Fruit fly (Drosophila melanogaster) whole organism, embryonic: ENCODE data around the gene CG10347.

Experiments
- Antp ChIP-seq: fragments of 200-800 bp; sonication (Bioruptor generic); optimal IDR thresholded peaks from 3 replicates; lab custom pipeline; 2016; ENCODE audit warnings: missing biosample characterization, missing genetic modification characterization
- B-H2 ChIP-seq: fragments of 200-800 bp; sonication (Bioruptor generic); optimal IDR thresholded peaks from 2 replicates; lab custom pipeline; 2018; ENCODE audit warnings: missing biosample characterization, mild to moderate bottlenecking, missing genetic modification characterization
- CG10209 ChIP-seq: fragments of 200-800 bp; sonication (Bioruptor generic); optimal IDR thresholded peaks from 3 replicates; lab custom pipeline; 2017; ENCODE audit warnings: missing biosample characterization, mild to moderate bottlenecking, missing genetic modification characterization, missing genetic modification reagents
- CG10274 ChIP-seq: fragments of 200-800 bp; sonication (Bioruptor generic); optimal IDR thresholded peaks from 3 replicates; lab custom pipeline; 2017; ENCODE audit warnings: missing biosample characterization, mild to moderate bottlenecking, missing genetic modification characterization
- CG11093 ChIP-seq: fragments of 200-800 bp; sonication (Bioruptor generic); IDR thresholded peaks from 3 replicates; pipeline ENCODE4 v1.3.6; 2022; ENCODE audit warnings: missing biosample characterization, missing genetic modification characterization
- CG13424 ChIP-seq: fragments of 200-800 bp; sonication (Bioruptor generic); optimal IDR thresholded peaks from 2 replicates; lab custom pipeline; 2019; ENCODE audit warnings: missing biosample characterization, mild to moderate bottlenecking, missing genetic modification characterization, moderate library complexity
- CG15479 ChIP-seq: fragments of 200-800 bp; sonication (Bioruptor generic); optimal IDR thresholded peaks from 3 replicates; lab custom pipeline; 2019; ENCODE audit warnings: missing biosample characterization, mild to moderate bottlenecking, missing genetic modification characterization, moderate library complexity
- CG1832 ChIP-seq: fragments of 200-800 bp; sonication (Bioruptor generic); optimal IDR thresholded peaks from 2 replicates; lab custom pipeline; 2017; ENCODE audit warnings: missing biosample characterization, mild to moderate bottlenecking, missing genetic modification characterization, inconsistent platforms
- CG18764 ChIP-seq: fragments of 200-800 bp; sonication (Bioruptor generic); optimal IDR thresholded peaks from 3 replicates; lab custom pipeline; 2016; ENCODE audit warnings: missing biosample characterization, missing genetic modification characterization
- CG2129 ChIP-seq: fragments of 200-800 bp; sonication (Bioruptor generic); IDR thresholded peaks from 2 replicates; pipeline ENCODE4 v1.3.6; 2022; ENCODE audit warnings: missing biosample characterization, missing genetic modification characterization; ENCODE audit not compliant: partially characterized antibody
- CG31224 ChIP-seq: fragments of 200-800 bp; sonication (Bioruptor generic); IDR thresholded peaks from 2 replicates; pipeline ENCODE4 v1.3.6; 2022; ENCODE audit warnings: missing biosample characterization, missing genetic modification characterization
- CG4328 ChIP-seq: fragments of 200-800 bp; sonication (Bioruptor generic); optimal IDR thresholded peaks from 3 replicates; lab custom pipeline; 2017; ENCODE audit warnings: missing biosample characterization, missing genetic modification reagents, missing genetic modification characterization
- CG4730 ChIP-seq: fragments of 200-800 bp; sonication (Bioruptor generic); IDR thresholded peaks from 2 replicates; pipeline ENCODE4 v1.3.6; 2022; ENCODE audit warnings: missing biosample characterization, missing genetic modification characterization
- CG4854 ChIP-seq: fragments of 200-800 bp; sonication (Bioruptor generic); optimal IDR thresholded peaks from 2 replicates; lab custom pipeline; 2016; ENCODE audit warnings: missing biosample characterization, missing genetic modification characterization, inconsistent platforms
- CG6254 ChIP-seq: fragments of 200-800 bp; sonication (Bioruptor generic); optimal IDR thresholded peaks from 3 replicates; lab custom pipeline; 2017; ENCODE audit warnings: mild to moderate bottlenecking, missing biosample characterization, missing genetic modification reagents, missing genetic modification characterization
- CG6654 ChIP-seq: fragments of 200-800 bp; sonication (Bioruptor generic); optimal IDR thresholded peaks from 2 replicates; lab custom pipeline; 2017; ENCODE audit warnings: missing biosample characterization, mild to moderate bottlenecking, missing genetic modification characterization
- CG7928 ChIP-seq: fragments of 200-800 bp; sonication (Bioruptor generic); optimal IDR thresholded peaks from 2 replicates; lab custom pipeline; 2017; ENCODE audit warnings: missing biosample characterization, mild to moderate bottlenecking, missing genetic modification characterization
- CG8478 ChIP-seq: fragments of >200 bp; optimal IDR thresholded peaks from 2 replicates; lab custom pipeline; 2018
- CG9797 ChIP-seq: fragments of 200-800 bp; sonication (Bioruptor generic); optimal IDR thresholded peaks from 3 replicates; lab custom pipeline; 2018; ENCODE audit warnings: missing biosample characterization, mild to moderate bottlenecking, missing genetic modification characterization
- Ets97D ChIP-seq: fragments of 200-800 bp; sonication (Bioruptor generic); optimal IDR thresholded peaks from 3 replicates; lab custom pipeline; 2016; ENCODE audit warnings: missing biosample characterization, missing genetic modification characterization
- HHEX ChIP-seq: fragments of 200-800 bp; sonication (Bioruptor generic); optimal IDR thresholded peaks from 3 replicates; lab custom pipeline; 2017; ENCODE audit warnings: missing biosample characterization, mild to moderate bottlenecking, missing genetic modification characterization, missing genetic modification reagents
- HLH54F ChIP-seq: fragments of 200-800 bp; sonication (Bioruptor generic); optimal IDR thresholded peaks from 3 replicates; lab custom pipeline; 2016; ENCODE audit warnings: missing biosample characterization, missing genetic modification characterization
- Hmx ChIP-seq: fragments of 200-800 bp; sonication (Bioruptor generic); optimal IDR thresholded peaks from 2 replicates; lab custom pipeline; 2016; ENCODE audit warnings: missing biosample characterization, missing genetic modification characterization
- Mes4 ChIP-seq: fragments of 200-800 bp; sonication (Bioruptor generic); optimal IDR thresholded peaks from 2 replicates; lab custom pipeline; 2016; ENCODE audit warnings: missing biosample characterization, missing genetic modification characterization
- Mrtf ChIP-seq: fragments of 200-800 bp; sonication (Bioruptor generic); IDR thresholded peaks from 3 replicates; pipeline ENCODE4 v1.3.6; 2022; ENCODE audit warnings: missing biosample characterization, missing genetic modification characterization
- Rx ChIP-seq: fragments of 200-800 bp; sonication (Bioruptor generic); IDR thresholded peaks from 2 replicates; pipeline ENCODE4 v1.3.6; 2022; ENCODE audit warnings: missing biosample characterization, missing genetic modification characterization
- Sox100B ChIP-seq: fragments of 200-800 bp; sonication (Bioruptor generic); optimal IDR thresholded peaks from 3 replicates; lab custom pipeline; 2018; ENCODE audit warnings: missing biosample characterization, mild to moderate bottlenecking, missing genetic modification characterization
- ato ChIP-seq: fragments of 200-800 bp; sonication (Bioruptor generic); IDR thresholded peaks from 2 replicates; pipeline ENCODE4 v1.3.6; 2022; ENCODE audit warnings: missing biosample characterization, missing genetic modification characterization; ENCODE audit not compliant: partially characterized antibody
- chif ChIP-seq, 2 experiments: fragments of 200-800 bp; sonication (Bioruptor generic); optimal IDR thresholded peaks; 3 replicates each; lab custom pipeline; 2016; ENCODE audit warnings: missing biosample characterization in 2 of 2, missing genetic modification characterization in 2 of 2
- corto ChIP-seq: fragments of 200-800 bp; sonication (Bioruptor generic); optimal IDR thresholded peaks from 2 replicates; lab custom pipeline; 2016; ENCODE audit warnings: missing biosample characterization, mild to moderate bottlenecking, missing genetic modification characterization, moderate library complexity
- disco-r ChIP-seq: fragments of 200-800 bp; sonication (Bioruptor generic); optimal IDR thresholded peaks from 2 replicates; lab custom pipeline; 2016; ENCODE audit warnings: missing biosample characterization, missing genetic modification characterization
- fd3F ChIP-seq: fragments of 200-800 bp; sonication (Bioruptor generic); optimal IDR thresholded peaks from 2 replicates; lab custom pipeline; 2018; ENCODE audit warnings: missing biosample characterization, mild to moderate bottlenecking, missing genetic modification characterization, moderate library complexity
- fu2 ChIP-seq: fragments of 200-800 bp; sonication (Bioruptor generic); optimal IDR thresholded peaks from 2 replicates; lab custom pipeline; 2016; ENCODE audit warnings: missing biosample characterization, missing genetic modification characterization
- gt ChIP-seq: fragments of 200-800 bp; sonication (Bioruptor generic); IDR thresholded peaks from 2 replicates; pipeline ENCODE4 v1.3.6; 2022; ENCODE audit warnings: missing biosample characterization, missing genetic modification characterization
- nom ChIP-seq: fragments of 200-800 bp; sonication (Bioruptor generic); optimal IDR thresholded peaks from 2 replicates; lab custom pipeline; 2017; ENCODE audit warnings: missing biosample characterization, missing genetic modification characterization, mild to moderate bottlenecking, moderate library complexity, missing genetic modification reagents
- odd ChIP-seq: fragments of 200-800 bp; sonication (Bioruptor generic); optimal IDR thresholded peaks from 2 replicates; lab custom pipeline; 2017; ENCODE audit warnings: missing biosample characterization, mild to moderate bottlenecking, missing genetic modification characterization
- p53 ChIP-seq: fragments of 200-800 bp; sonication (Bioruptor generic); optimal IDR thresholded peaks from 2 replicates; lab custom pipeline; 2016; ENCODE audit warnings: missing biosample characterization, missing genetic modification characterization
- peb ChIP-seq: fragments of 200-800 bp; sonication (Bioruptor generic); IDR thresholded peaks from 2 replicates; pipeline ENCODE4 v1.3.6; 2022; ENCODE audit warnings: missing biosample characterization, missing genetic modification characterization
- pita ChIP-seq: fragments of 200-800 bp; sonication (Bioruptor generic); optimal IDR thresholded peaks from 2 replicates; lab custom pipeline; 2017; ENCODE audit warnings: missing biosample characterization, mild to moderate bottlenecking, missing genetic modification characterization
- ranshi ChIP-seq: fragments of 200-800 bp; sonication (Bioruptor generic); IDR thresholded peaks from 2 replicates; pipeline ENCODE4 v1.3.6; 2022; ENCODE audit warnings: missing biosample characterization, missing genetic modification characterization
- sd ChIP-seq: fragments of 200-800 bp; sonication (Bioruptor generic); optimal IDR thresholded peaks from 3 replicates; lab custom pipeline; 2018; ENCODE audit warnings: missing biosample characterization, mild to moderate bottlenecking, missing genetic modification characterization, moderate library complexity
- sens-2 ChIP-seq: fragments of 200-800 bp; sonication (Bioruptor generic); IDR thresholded peaks from 2 replicates; pipeline ENCODE4 v1.3.6; 2022; ENCODE audit warnings: missing biosample characterization, missing genetic modification characterization
- sna ChIP-seq: fragments of 200-800 bp; sonication (Bioruptor generic); IDR thresholded peaks from 2 replicates; pipeline ENCODE4 v1.3.6; 2022; ENCODE audit warnings: missing biosample characterization, missing genetic modification characterization; ENCODE audit not compliant: partially characterized antibody
- tap ChIP-seq: fragments of 200-800 bp; optimal IDR thresholded peaks from 3 replicates; lab custom pipeline; 2019; ENCODE audit warnings: missing biosample characterization, mild to moderate bottlenecking, missing genetic modification characterization, moderate library complexity
- tio ChIP-seq: fragments of 200-800 bp; sonication (Bioruptor generic); optimal IDR thresholded peaks from 2 replicates; lab custom pipeline; 2017; ENCODE audit warnings: missing biosample characterization, missing genetic modification characterization, inconsistent platforms
- unpg ChIP-seq: fragments of 200-800 bp; sonication (Bioruptor generic); optimal IDR thresholded peaks from 3 replicates; lab custom pipeline; 2018; ENCODE audit warnings: missing biosample characterization, mild to moderate bottlenecking, missing genetic modification characterization, moderate library complexity
- usp ChIP-seq: fragments of >200 bp; optimal IDR thresholded peaks from 2 replicates; lab custom pipeline; 2017; ENCODE audit warnings: missing biosample characterization, missing genetic modification characterization
- vfl ChIP-seq: fragments of 200-800 bp; sonication (Bioruptor generic); optimal IDR thresholded peaks from 2 replicates; lab custom pipeline; 2016; ENCODE audit warnings: missing biosample characterization, missing genetic modification characterization
- wek ChIP-seq: fragments of 200-800 bp; sonication (Bioruptor generic); optimal IDR thresholded peaks from 3 replicates; lab custom pipeline; 2018; ENCODE audit warnings: missing biosample characterization, mild to moderate bottlenecking, missing genetic modification characterization, moderate library complexity

CG10347 gene

DNA sequence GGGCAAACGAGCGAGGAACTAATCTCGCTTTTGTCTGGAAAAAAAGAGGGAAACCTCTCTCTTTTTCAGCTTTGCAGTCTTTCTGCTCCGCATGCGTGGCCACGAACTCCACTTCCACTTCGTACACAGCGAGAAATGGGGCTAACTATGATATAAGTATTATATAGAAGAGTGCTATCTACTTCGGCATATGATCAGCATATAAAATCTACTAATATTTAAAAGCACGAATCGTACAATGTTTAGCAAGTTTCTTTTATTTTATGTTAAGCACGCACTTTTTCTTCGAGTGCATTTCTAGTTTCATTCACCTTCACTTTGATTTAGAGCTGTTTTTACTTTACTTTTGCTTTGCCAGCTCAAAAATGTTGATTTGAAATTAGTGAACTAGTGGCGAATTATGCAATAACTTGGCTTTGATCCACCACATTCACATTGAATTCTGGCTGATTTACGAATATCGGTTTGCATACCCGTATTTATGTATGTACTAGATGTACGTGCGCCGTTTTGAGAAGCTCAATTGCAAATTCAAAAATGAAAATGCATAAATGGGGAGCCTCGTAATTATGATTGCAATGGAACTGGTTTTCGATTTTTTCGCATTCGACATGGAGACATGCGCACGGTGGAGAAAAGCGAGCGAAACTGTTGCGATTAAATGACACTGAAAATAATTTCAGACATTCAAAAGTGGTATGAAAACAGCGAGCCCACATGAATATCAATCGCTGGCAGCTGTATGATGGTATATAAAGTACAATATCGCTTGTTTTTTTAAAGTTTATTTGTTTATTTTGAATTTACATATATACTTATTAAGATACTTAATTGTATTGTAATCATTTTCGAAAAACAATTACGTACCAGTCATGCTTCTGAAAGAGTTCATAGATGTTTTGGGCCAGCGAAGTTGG, 3.0 kb upstream of the CG10347 start (continued):
- TF ChIP-seq tio (GFP tag; lab: Kevin White, UChicago), result peak; percentile 18
- TF ChIP-seq usp, result no peak
- TF ChIP-seq CG8478, result no peak
- peak; percentile 28 for TF ChIP-seq Mes4
- peak; percentile 52 for TF ChIP-seq Ets97D
- TF ChIP-seq CG11093 (GFP tag; lab: Robert Waterston, UW), result peak; percentile 77
- TF ChIP-seq corto (GFP tag; lab: Kevin White, UChicago), result peak; percentile 41
- TF ChIP-seq nom (GFP tag; lab: Kevin White, UChicago), result peak; percentile 86
- peak; percentile 69 for TF ChIP-seq tap (tag; lab: Kevin White, UChicago)
- peak; percentile 1 for TF ChIP-seq HLH54F
- no peak for TF ChIP-seq CG2129 (GFP tag; lab: Robert Waterston, UW)
- TF ChIP-seq p53 (GFP tag; lab: Kevin White, UChicago), result no peak
- TF ChIP-seq sna (GFP tag; lab: Robert Waterston, UW), result no peak
- peak; percentile 11 for TF ChIP-seq CG4854
- peak; percentile 64 for TF ChIP-seq Antp
- TF ChIP-seq sd (tag; lab: Kevin White, UChicago), result no peak
- peak; percentile 82 for TF ChIP-seq unpg
- TF ChIP-seq fu2 (GFP tag; lab: Kevin White, UChicago), result no peak
- TF ChIP-seq odd (GFP tag; lab: Kevin White, UChicago), result peak; percentile 36
- peak; percentile 31 for TF ChIP-seq CG10274 (GFP tag; lab: Kevin White, UChicago)
- peak; percentile 36 for TF ChIP-seq CG6254 (GFP tag; lab: Kevin White, UChicago)
- peak; percentile 15 for TF ChIP-seq CG18764 (GFP tag; lab: Kevin White, UChicago)
- TF ChIP-seq CG4328 (GFP tag; lab: Kevin White, UChicago), result no peak
- TF ChIP-seq vfl (GFP tag; lab: Kevin White, UChicago), result peak; percentile 5
- no peak for TF ChIP-seq ato (GFP tag; lab: Robert Waterston, UW)
- TF ChIP-seq CG31224 (GFP tag; lab: Robert Waterston, UW), result peak; percentile 52
- TF ChIP-seq disco-r (GFP tag; lab: Kevin White, UChicago), result peak; percentile 52
- TF ChIP-seq peb (GFP tag; lab: Robert Waterston, UW), result peak; percentile 73; the same call in 1 of the 2 replicates
- peak; percentile 67 for TF ChIP-seq gt (GFP tag; lab: Robert Waterston, UW)
- TF ChIP-seq CG10209 (GFP tag; lab: Kevin White, UChicago), result peak; percentile 56
- no peak for TF ChIP-seq CG9797
- TF ChIP-seq fd3F, result peak; percentile 23
- peak; percentile 79 for TF ChIP-seq CG4730
- no peak for TF ChIP-seq pita (GFP tag; lab: Kevin White, UChicago)
- no peak for TF ChIP-seq wek (GFP tag; lab: Kevin White, UChicago)
- TF ChIP-seq CG13424 (tag; lab: Kevin White, UChicago), result peak; percentile 77
- TF ChIP-seq CG1832, result no peak
- peak; percentile 32 for TF ChIP-seq HHEX (GFP tag; lab: Kevin White, UChicago)
- peak; percentile 36 for TF ChIP-seq CG7928 (GFP tag; lab: Kevin White, UChicago)
- peak; percentile 12 for TF ChIP-seq CG6654 (GFP tag; lab: Kevin White, UChicago)
- peak; percentile 57 for TF ChIP-seq sens-2
- peak; percentile 79 for TF ChIP-seq Mrtf (GFP tag; lab: Robert Waterston, UW)
- TF ChIP-seq Hmx (GFP tag; lab: Kevin White, UChicago), result peak; percentile 56
- TF ChIP-seq B-H2 (GFP tag; lab: Kevin White, UChicago), result no peak
- TF ChIP-seq Sox100B (GFP tag; lab: Kevin White, UChicago), result peak; percentile 71
- peak; percentile 39 to 57 for TF ChIP-seq chif (GFP tag; optimal IDR thresholded peaks at IDR 0.05; lab: Kevin White, UChicago)
- TF ChIP-seq Rx, result peak; percentile 75; the same call in 1 of the 2 replicates
- peak; percentile 75 for TF ChIP-seq ranshi
- no peak for TF ChIP-seq CG15479 (GFP tag; lab: Kevin White, UChicago)
